Fruit fly (Drosophila melanogaster) whole organism: ENCODE measurements around the gene TwdlZ.

Source experiments
- CG8478 ChIP-seq: fragments of >200 bp; optimal IDR thresholded peaks from 2 replicates; lab custom pipeline; 2018; ENCODE audit warnings: inconsistent platforms
- Dll ChIP-seq: fragments of >200 bp; optimal IDR thresholded peaks from 2 replicates; lab custom pipeline; 2017
- EcR ChIP-seq, 2 experiments: fragments of >200 bp; optimal IDR thresholded peaks; 2 replicates each; lab custom pipeline; 2017; ENCODE audit warnings: missing biosample characterization in 2 of 2, missing genetic modification characterization in 2 of 2, missing genetic modification reagents in 2 of 2
- pan ChIP-seq: fragments of >200 bp; optimal IDR thresholded peaks from 2 replicates; lab custom pipeline; 2017
- psq ChIP-seq: fragments of >200 bp; optimal IDR thresholded peaks from 2 replicates; lab custom pipeline; 2017
- usp ChIP-seq: fragments of >200 bp; optimal IDR thresholded peaks from 2 replicates; lab custom pipeline; 2017; ENCODE audit warnings: missing biosample characterization, missing genetic modification characterization, mixed read lengths

TwdlZ gene

DNA sequence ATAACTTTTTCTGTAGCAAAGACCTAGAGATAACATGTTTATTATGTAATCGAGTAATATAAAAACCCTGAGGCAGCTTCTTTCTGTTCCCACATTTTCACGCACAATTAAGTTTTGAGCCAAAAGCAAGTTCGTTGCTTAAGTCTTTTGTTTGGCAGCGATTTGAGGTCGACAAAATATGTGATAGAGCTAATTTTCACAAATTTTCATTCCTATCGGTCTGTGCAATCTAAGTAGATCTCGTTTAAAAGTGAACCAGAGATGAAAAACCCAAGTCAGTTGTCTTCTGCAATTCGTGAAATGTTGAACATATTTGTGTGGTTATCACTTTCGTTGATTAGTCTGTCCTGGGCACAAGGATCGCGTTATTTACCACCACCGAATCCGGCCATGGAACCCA, at the start of gene TwdlZ:
TSS of gene TwdlZ (plus strand) at position 301 of the 400 bp plus-strand sequence.
- TF ChIP-seq usp, result no peak

DNA sequence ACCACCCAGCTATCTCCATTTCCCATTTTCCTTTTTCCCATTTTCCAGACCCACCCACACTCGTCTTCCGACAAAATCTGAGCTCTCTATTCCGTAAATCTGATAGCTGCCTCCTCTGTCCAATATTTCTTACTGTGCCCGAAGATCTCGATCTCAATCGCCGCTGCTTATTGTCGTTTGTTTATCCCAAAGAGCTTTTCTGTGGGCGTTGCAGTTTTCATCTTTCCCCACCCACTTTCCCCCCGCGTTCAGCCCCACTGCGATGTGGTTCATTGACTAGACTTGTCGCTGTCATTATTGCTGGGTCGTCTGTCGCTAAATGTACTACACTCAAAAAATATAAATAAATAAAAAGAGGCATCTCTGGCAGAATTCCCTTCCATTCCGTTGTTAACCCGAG, 48.6 kb upstream of the TwdlZ start:
- TF ChIP-seq psq (lab: Kevin White, UChicago) (no peak), Dll (lab: Kevin White, UChicago) (no peak), usp (no peak), pan (lab: Kevin White, UChicago) (no peak), CG8478 (lab: Kevin White, UChicago) (no peak), EcR (GFP tag; optimal IDR thresholded peaks at IDR 0.05; lab: Kevin White, UChicago) (no peak)

DNA sequence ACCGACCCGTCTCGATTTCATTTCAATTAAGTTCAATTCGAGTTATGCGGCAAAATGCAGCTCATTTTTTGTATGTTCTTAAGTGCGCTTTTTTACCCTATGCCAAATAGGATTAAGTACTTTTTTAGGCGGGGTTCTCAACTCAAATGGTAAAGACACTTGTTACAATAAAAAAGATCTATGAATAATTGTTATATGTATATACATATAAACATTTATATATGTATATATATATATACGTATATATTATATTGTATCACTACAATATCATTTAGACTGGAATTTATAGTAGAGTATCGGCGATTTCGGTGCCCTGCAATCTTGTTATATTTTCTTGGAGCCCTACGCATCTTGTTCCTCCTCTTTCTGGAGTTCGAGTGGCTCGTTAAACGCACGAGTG, 48.0 kb upstream of the TwdlZ start:
- TF ChIP-seq EcR (GFP tag; optimal IDR thresholded peaks at IDR 0.05; lab: Kevin White, UChicago) (no peak), usp (no peak), Dll (lab: Kevin White, UChicago) (no peak), pan (lab: Kevin White, UChicago) (no peak), psq (lab: Kevin White, UChicago) (no peak), CG8478 (lab: Kevin White, UChicago) (no peak)

DNA sequence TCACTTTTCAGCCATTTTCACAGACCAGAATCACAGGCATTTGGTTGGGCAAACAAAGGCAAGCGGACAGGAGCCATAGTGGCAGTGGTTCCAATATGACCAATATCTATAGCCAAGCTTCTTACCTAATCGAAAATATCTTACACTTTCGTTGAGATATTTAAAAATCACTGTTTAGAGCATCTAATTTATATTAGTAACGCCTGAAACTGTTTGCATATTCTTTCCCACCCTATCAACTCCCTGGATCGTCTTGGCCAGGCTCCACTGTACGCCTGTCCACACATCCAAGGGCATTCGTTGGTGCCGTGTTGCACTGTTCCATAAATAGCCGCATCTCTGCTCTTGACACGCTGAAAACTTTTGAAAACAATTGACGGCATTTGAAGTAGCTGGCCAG, 47.5 kb upstream of the TwdlZ start:
- TF ChIP-seq EcR (GFP tag; optimal IDR thresholded peaks at IDR 0.05; lab: Kevin White, UChicago) (no peak), usp (no peak), psq (lab: Kevin White, UChicago) (no peak), Dll (lab: Kevin White, UChicago) (no peak), pan (lab: Kevin White, UChicago) (no peak), CG8478 (lab: Kevin White, UChicago) (no peak)

DNA sequence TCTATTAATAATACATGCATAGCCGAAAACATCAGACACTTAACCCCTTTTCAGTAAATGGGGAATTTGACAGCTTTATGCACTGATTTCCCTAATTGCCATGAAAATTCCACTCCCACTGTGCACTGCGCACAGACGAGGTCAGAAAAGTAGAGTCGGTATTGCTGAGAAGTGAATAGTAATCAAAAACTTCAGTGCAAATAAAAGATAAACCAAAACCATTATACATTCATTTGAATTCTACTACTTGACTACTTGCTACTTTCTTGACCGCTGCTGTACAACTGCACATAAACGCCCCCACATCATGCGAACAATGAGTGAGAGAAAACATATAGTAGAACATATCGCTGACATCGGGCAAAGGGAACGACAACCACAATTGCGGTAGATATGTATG, 46.5 kb upstream of the TwdlZ start:
- no peak for TF ChIP-seq EcR (GFP tag; optimal IDR thresholded peaks at IDR 0.05; lab: Kevin White, UChicago)
- no peak for TF ChIP-seq Dll (lab: Kevin White, UChicago)
- TF ChIP-seq CG8478 (lab: Kevin White, UChicago), result no peak
- no peak for TF ChIP-seq psq (lab: Kevin White, UChicago)
- no peak for TF ChIP-seq usp
- no peak for TF ChIP-seq pan (lab: Kevin White, UChicago)

DNA sequence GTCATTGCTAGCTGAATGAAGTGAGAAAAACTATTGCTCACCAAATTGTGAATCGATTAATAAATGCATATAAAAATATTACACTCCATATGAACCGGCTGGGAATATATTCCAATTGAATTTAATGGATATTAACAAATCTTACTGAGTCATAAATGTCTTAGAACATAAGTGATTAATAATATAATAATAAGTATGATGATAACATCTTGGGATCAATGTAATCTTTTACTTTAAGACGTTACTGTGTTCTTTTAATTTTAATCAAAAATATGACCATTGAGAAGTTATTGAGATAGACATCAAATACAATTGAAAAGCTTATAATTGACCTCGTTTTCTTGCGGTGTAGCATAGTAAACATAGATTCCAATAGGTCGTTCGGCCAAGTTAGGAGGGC, 45.7 kb upstream of the TwdlZ start:
- no peak for TF ChIP-seq pan (lab: Kevin White, UChicago)
- no peak for TF ChIP-seq Dll (lab: Kevin White, UChicago)
- TF ChIP-seq usp, result no peak
- TF ChIP-seq CG8478 (lab: Kevin White, UChicago), result no peak
- TF ChIP-seq psq (lab: Kevin White, UChicago), result no peak
- TF ChIP-seq EcR (GFP tag; optimal IDR thresholded peaks at IDR 0.05; lab: Kevin White, UChicago), result no peak

DNA sequence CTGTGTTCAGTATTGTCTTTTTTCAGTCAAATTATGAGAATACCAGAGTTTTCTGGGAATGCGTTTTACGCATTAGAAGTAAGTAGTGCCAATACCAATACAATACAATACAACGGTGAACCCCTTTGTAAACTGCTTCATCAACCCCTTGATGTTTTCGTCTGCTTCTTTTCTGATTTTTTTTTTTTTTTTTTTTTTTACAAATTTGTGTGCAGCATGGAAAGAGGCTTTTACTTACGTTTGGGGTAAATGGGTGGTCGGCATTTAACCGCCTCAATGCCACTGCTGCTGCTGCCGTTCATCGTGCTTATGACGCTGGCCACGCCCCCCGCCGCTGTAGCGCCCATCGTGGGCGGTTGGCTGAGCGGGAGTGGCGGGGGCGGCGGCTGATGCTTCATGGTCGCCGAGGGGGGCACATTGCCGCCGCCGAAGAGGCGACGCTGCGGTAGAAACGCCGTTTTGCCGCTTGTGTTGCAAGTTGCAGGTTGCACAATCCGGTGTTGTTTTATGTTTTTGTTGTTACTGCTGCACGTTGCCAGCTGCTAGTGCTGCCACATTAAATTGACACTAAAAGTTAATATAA, 44.1 kb upstream of the TwdlZ start:
- TF ChIP-seq psq (lab: Kevin White, UChicago) (no peak), pan (lab: Kevin White, UChicago) (no peak), Dll (lab: Kevin White, UChicago) (no peak), CG8478 (lab: Kevin White, UChicago) (no peak), usp (no peak), EcR (GFP tag; optimal IDR thresholded peaks at IDR 0.05; lab: Kevin White, UChicago) (no peak)

DNA sequence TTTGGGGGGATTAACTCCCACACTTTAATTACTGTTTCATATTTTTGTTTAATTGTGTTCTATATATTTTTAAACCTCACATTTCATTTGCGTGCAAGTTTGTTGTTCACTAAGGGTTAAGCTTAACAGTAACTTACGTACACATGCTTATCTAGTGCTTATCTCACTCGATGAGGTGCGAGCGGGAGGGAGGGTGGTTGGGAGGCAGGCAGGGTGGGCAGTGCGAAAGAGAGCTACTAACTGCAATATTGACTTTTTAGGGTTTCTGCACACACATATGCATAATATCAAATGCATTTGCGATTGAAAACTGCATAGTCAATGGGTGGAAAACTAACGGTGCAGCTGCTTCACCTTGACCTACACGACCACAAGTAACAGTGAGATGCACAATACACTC, 43.5 kb upstream of the TwdlZ start:
- no peak for TF ChIP-seq pan (lab: Kevin White, UChicago)
- no peak for TF ChIP-seq psq (lab: Kevin White, UChicago)
- TF ChIP-seq Dll (lab: Kevin White, UChicago), result no peak
- no peak for TF ChIP-seq CG8478 (lab: Kevin White, UChicago)
- TF ChIP-seq EcR (GFP tag; optimal IDR thresholded peaks at IDR 0.05; lab: Kevin White, UChicago), result no peak
- no peak for TF ChIP-seq usp

DNA sequence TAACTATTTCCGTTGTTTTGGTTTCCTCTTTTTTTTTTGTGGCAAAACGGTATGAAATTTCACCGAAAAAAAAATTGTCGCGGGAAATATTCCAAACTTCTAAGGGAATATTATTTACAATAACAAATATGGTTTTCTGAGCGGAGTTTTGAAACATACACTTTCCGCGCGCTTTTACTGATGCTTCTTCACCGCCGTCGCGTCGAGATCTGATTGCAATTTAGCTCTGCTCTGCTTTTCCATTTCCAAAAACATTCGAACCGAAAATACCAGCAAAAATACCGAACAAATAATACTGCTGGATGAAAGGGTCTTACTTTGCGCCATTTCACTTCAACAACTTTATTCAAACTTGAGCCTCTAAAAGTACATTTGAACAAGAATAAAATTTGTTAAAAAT, 43.0 kb upstream of the TwdlZ start, which contains the start of gene Septin4:
TSS of gene Septin4 (minus strand) at position 215 of the 400 bp plus-strand sequence.
- no peak for TF ChIP-seq psq (lab: Kevin White, UChicago)
- no peak for TF ChIP-seq CG8478 (lab: Kevin White, UChicago)
- no peak for TF ChIP-seq pan (lab: Kevin White, UChicago)
- no peak for TF ChIP-seq Dll (lab: Kevin White, UChicago)

DNA sequence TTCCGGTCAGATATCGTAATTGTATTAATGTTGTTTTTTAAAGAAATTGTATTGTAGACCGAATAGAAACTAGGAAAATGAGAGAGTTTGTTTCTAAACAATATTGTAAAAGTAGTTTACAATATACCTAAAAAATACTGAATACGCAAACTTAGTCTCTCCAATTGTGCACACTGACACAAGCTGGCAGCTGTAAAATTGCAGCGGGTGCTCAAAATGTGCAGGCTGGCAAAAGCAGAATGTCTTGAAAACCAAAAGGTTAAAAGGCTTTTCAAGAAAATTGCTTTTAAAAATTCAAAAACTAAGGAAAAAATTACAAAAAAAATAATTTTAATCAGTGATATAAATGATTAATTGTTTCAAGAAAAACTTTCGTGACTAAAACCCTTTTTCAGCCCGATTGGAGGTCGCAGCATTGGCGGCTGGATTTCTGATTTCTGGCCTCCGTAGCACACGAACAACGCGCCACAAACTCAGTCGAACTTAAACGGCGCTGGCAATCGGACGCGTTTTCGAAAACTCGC, 42.3 kb upstream of the TwdlZ start, which contains the start of gene CG4678:
TSS of gene CG4678 (plus strand) at position 474 of the 524 bp plus-strand sequence.
- TF ChIP-seq pan (lab: Kevin White, UChicago) (no peak), usp (no peak), psq (lab: Kevin White, UChicago) (no peak), Dll (lab: Kevin White, UChicago) (no peak), EcR (GFP tag; optimal IDR thresholded peaks at IDR 0.05; lab: Kevin White, UChicago) (no peak), CG8478 (lab: Kevin White, UChicago) (no peak)

DNA sequence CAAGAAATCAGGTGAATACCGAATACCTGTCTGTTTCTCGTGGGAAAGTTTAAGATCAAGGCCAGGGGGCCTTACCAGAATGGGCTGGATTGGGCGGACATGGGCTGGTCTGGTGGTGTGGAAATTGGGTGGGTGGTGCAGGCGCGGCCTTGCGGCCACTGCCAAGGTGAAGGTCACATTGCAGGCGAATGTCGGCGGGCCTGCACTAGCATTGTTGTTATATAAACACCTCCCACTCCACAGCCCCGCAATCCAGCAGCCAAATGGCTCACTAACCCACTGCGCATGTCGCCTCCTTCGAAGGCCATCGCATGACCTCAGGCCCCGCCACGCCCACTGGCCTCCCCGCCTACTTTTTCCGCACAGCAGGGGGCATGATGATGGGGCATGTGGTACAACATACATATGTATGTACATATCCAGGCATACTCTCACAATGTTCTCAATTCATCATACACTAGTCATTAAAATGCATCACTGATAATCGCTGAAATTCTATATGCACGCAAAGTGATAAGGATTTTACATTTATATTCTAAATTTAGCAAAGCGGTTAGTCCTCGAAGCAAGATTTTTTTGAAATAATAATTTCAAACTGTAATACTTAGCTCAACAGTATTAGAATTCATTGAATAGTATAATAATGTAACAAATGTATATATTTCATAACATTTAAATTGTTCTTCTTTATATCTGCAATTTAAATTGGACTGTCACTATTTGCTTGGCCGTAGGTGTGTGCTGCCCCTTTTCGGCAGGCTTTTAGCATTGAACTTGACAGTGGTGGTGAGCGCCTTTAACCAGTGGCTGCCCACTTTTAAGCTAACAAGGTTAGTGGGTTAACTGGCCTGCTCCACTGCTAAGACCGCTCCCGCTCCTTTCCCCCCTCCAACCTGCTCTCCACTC, 41.1 kb upstream of the TwdlZ start:
- TF ChIP-seq usp (no peak), pan (lab: Kevin White, UChicago) (no peak), EcR (GFP tag; optimal IDR thresholded peaks at IDR 0.05; lab: Kevin White, UChicago) (no peak), Dll (lab: Kevin White, UChicago) (no peak), psq (lab: Kevin White, UChicago) (no peak), CG8478 (lab: Kevin White, UChicago) (no peak)
